Worm (Caenorhabditis elegans): Measurements from ENCODE around the gene F56H9.2.

F56H9.2 gene

DNA sequence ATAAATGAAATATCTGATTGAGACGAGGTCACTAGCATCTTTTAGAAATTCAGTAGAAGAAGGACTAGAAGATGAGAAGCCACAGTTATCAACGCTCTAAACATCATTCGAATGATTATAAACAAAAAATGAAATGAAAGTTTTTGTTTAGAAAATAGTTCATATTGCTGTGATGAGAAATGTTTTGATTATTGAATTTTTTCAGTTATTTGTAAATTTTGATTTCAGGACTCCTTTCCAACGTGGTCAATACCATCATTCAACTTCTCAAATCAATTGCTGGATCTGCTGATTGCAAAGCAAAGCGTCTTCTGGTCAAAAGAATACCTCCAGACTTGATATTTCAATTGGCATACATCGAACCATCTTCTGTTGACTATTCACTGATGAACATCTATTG, 20.7 kb downstream of the F56H9.2 start, which contains the start of gene W05B10.6:
W05B10.6 (minus strand) TSS at position 101 of the 400 bp plus-strand sequence.
- TF ChIP-seq mbf-1 (tag; optimal IDR thresholded peaks at IDR 0.05) = no peak
- no peak for TF ChIP-seq ceh-82 (tag; optimal IDR thresholded peaks at IDR 0.05)
- TF ChIP-seq elt-3 (tag; optimal IDR thresholded peaks at IDR 0.05) = no peak
- no peak for TF ChIP-seq R02D3.7 (tag; optimal IDR thresholded peaks at IDR 0.05)
- TF ChIP-seq crh-2 (tag; optimal IDR thresholded peaks at IDR 0.05) = no peak
- no peak for TF ChIP-seq dmd-4 (tag; optimal IDR thresholded peaks at IDR 0.05)

DNA sequence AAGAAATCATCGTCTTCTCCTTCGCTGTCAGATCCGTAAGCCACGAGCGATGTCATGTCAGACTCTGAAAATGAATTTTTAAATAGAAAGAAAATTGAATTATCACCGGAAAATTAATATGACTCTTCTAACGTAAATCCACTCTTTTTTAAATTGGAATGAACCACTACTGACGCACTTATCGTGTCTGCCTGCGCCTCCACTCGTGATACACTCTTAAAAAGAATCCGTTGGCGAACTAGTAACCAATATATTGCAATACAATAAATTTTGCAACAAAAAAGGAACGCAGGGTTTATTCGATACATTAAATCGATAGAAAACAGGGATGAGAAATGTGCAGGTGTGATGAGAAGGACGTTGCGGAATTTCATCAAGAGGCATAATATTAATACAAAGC, 22.0 kb downstream of the F56H9.2 start, which contains the start of gene ccch-3:
ccch-3 (minus strand) TSS at position 262 of the 400 bp plus-strand sequence.
- TF ChIP-seq dmd-4 (tag; optimal IDR thresholded peaks at IDR 0.05) (no peak), ama-1 (optimal IDR thresholded peaks at IDR 0.05) (no peak), F13H6.1 (tag; optimal IDR thresholded peaks at IDR 0.05) (peak; percentile 27), lsy-2 (tag; optimal IDR thresholded peaks at IDR 0.05) (peak; percentile 36 to 87), fos-1 (tag; optimal IDR thresholded peaks at IDR 0.05) (peak; percentile 24), nhr-21 (tag; optimal IDR thresholded peaks at IDR 0.05) (peak; percentile 43), unc-55 (GFP tag; optimal IDR thresholded peaks at IDR 0.05) (peak; percentile 83), lin-13 (GFP tag; optimal IDR thresholded peaks at IDR 0.05) (peak; percentile 59), ztf-4 (tag; optimal IDR thresholded peaks at IDR 0.05) (peak; percentile 1), crh-2 (tag; optimal IDR thresholded peaks at IDR 0.05) (peak; percentile 82), sma-3 (GFP tag; optimal IDR thresholded peaks at IDR 0.05) (peak; percentile 72), gmeb-1 (tag; optimal IDR thresholded peaks at IDR 0.05) (peak; percentile 75), snpc-4 (tag; optimal IDR thresholded peaks at IDR 0.05) (peak; percentile 51), mdl-1 (tag; optimal IDR thresholded peaks at IDR 0.05) (no peak), sem-4 (tag; optimal IDR thresholded peaks at IDR 0.05) (peak; percentile 34), nhr-129 (tag; optimal IDR thresholded peaks at IDR 0.05) (peak; percentile 69), C34F6.9 (tag; optimal IDR thresholded peaks at IDR 0.05) (peak; percentile 67), sma-9 (GFP tag; optimal IDR thresholded peaks at IDR 0.05) (peak; percentile 85), sma-9 (tag; optimal IDR thresholded peaks at IDR 0.05) (no peak), egl-27 (tag; optimal IDR thresholded peaks at IDR 0.05) (peak; percentile 56), R02D3.7 (tag; optimal IDR thresholded peaks at IDR 0.05) (no peak), nhr-25 (tag; optimal IDR thresholded peaks at IDR 0.05) (peak; percentile 81), aly-2 (tag; optimal IDR thresholded peaks at IDR 0.05) (no peak)

DNA sequence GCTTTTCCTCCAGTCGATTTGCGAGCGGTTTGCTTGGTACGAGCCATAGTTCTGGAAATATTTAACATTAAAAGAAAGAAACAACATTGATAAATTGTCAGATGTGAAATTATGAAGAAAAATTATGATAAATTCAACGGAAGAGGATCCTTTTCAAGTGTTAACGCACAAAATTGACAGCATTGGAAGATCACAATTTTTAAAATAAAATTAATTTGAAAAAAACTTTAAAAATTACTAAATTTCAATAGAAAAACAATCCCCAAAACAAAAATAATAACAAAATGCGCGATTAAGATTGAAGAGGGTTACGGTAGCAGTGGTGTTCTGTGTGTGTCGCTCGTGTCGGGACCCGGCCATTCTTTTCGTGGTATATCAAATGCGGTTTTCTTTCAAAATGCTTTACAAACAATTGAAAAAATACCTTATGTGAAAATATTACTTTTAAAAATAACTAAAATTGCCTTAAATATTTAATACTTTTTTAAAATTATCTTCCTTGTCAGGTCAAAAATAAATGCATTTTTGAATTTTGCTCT, 22.9 kb downstream of the F56H9.2 start, which contains the start of gene his-74:
his-74 (minus strand) TSS at position 51 of the 539 bp plus-strand sequence.
- TF ChIP-seq unc-62 (GFP tag; optimal IDR thresholded peaks at IDR 0.05) (no peak), unc-39 (tag; optimal IDR thresholded peaks at IDR 0.05) (no peak), lin-39 (tag; optimal IDR thresholded peaks at IDR 0.05) (no peak), unc-55 (GFP tag; optimal IDR thresholded peaks at IDR 0.05) (no peak), elt-1 (tag; optimal IDR thresholded peaks at IDR 0.05) (no peak), R02D3.7 (tag; optimal IDR thresholded peaks at IDR 0.05) (no peak), sma-3 (GFP tag; optimal IDR thresholded peaks at IDR 0.05) (no peak), nhr-12 (tag; optimal IDR thresholded peaks at IDR 0.05) (no peak), ZK546.5 (tag; optimal IDR thresholded peaks at IDR 0.05) (no peak), zag-1 (tag; optimal IDR thresholded peaks at IDR 0.05) (no peak), ceh-16 (tag; optimal IDR thresholded peaks at IDR 0.05) (no peak), lin-11 (tag; optimal IDR thresholded peaks at IDR 0.05) (no peak), Y55F3AM.14 (GFP tag; optimal IDR thresholded peaks at IDR 0.05) (no peak), skn-1 (tag; optimal IDR thresholded peaks at IDR 0.05) (no peak), nhr-6 (tag; optimal IDR thresholded peaks at IDR 0.05) (no peak), sem-4 (tag; optimal IDR thresholded peaks at IDR 0.05) (no peak), gmeb-1 (tag; optimal IDR thresholded peaks at IDR 0.05) (no peak), crh-2 (tag; optimal IDR thresholded peaks at IDR 0.05) (no peak), aly-2 (tag; optimal IDR thresholded peaks at IDR 0.05) (no peak), lin-13 (GFP tag; optimal IDR thresholded peaks at IDR 0.05) (no peak)

DNA sequence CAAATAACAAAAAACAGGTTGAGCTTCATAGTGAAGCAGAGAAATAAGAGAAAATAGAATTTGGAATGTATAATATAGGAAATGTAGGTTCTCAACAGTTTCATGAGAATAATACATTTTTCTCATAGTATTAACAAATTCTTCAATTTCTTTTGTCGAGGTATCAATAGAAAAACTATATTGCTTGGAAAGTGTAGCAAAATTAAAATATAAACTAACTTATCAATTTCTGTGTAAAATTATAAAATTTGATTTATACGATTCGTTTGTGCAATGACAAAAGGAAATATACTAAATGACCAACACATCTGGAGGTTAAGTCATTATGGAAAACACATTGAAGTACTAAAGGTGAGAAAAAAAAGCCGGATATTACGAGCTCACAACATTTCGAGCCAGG, 24.2 kb downstream of the F56H9.2 start, which contains the start of gene W05B10.3:
W05B10.3 (minus strand) TSS at position 101 of the 400 bp plus-strand sequence.
- TF ChIP-seq ztf-1 (GFP tag; conservative IDR thresholded peaks at IDR 0.05) = no peak
